Worm (Caenorhabditis elegans): Measurements from ENCODE around the gene cest-8.

ce11 chrX:12260381-12260931 lies 41.0 kb downstream of the cest-8 start, which contains the start of gene E01G6.1:
- TF ChIP-seq ceh-82 (tag; optimal IDR thresholded peaks at IDR 0.05), result no peak
- TF ChIP-seq ztf-1 (GFP tag; conservative IDR thresholded peaks at IDR 0.05), result no peak
- TF ChIP-seq unc-62 (GFP tag; optimal IDR thresholded peaks at IDR 0.05), result no peak
- no peak for TF ChIP-seq nhr-10 (tag; optimal IDR thresholded peaks at IDR 0.05)
- TF ChIP-seq egl-27 (tag; optimal IDR thresholded peaks at IDR 0.05), result no peak
- TF ChIP-seq skn-1 (tag; optimal IDR thresholded peaks at IDR 0.05), result no peak
- no peak for TF ChIP-seq nhr-12 (tag; optimal IDR thresholded peaks at IDR 0.05)

Data from whole organism, L2 larva.